Worm (Caenorhabditis elegans) whole organism, L4 larva: ENCODE data around the gene col-178.

Source experiments
- ceh-82 ChIP-seq: sonication (generic microtip); optimal IDR thresholded peaks from 2 replicates; lab custom pipeline; 2017; ENCODE audit warnings: missing biosample characterization, missing genetic modification characterization
- ctbp-1 ChIP-seq: fragments of 200-800 bp; sonication (Bioruptor generic); IDR thresholded peaks from 2 replicates; pipeline ENCODE4 v1.3.6; 2022; ENCODE audit warnings: missing genetic modification reagents, missing genetic modification characterization, missing compliant biosample characterization
- dve-1 ChIP-seq: sonication (generic microtip); optimal IDR thresholded peaks from 2 replicates; lab custom pipeline; 2017; ENCODE audit warnings: antibody characterized with exemption, mild to moderate bottlenecking, missing genetic modification characterization, missing compliant biosample characterization; ENCODE audit not compliant: insufficient read depth
- egl-27 ChIP-seq: sonication (generic microtip); optimal IDR thresholded peaks from 3 replicates; lab custom pipeline; 2017; ENCODE audit warnings: missing biosample characterization, missing genetic modification reagents, missing genetic modification characterization
- lin-39 ChIP-seq: fragments of 150-350 bp; optimal IDR thresholded peaks from 2 replicates; lab custom pipeline; 2014; ENCODE audit warnings: missing biosample characterization, missing genetic modification reagents, missing genetic modification characterization
- mdl-1 ChIP-seq, 2 experiments: fragments of 150-350 bp in 1 of 2; sonication (generic microtip) in 1 of 2; optimal IDR thresholded peaks; 2 replicates each; lab custom pipeline; 2014 to 2017; ENCODE audit warnings: missing biosample characterization in 2 of 2, missing genetic modification characterization in 2 of 2
- nhr-10 ChIP-seq: fragments of 150-350 bp; optimal IDR thresholded peaks from 2 replicates; lab custom pipeline; 2014; ENCODE audit warnings: missing biosample characterization, missing genetic modification characterization
- nhr-11 ChIP-seq: fragments of 150-350 bp; optimal IDR thresholded peaks from 2 replicates; lab custom pipeline; 2014; ENCODE audit warnings: missing biosample characterization, missing genetic modification characterization
- pha-4 ChIP-seq, 2 experiments: fragments of 150-350 bp in 1 of 2; fragments of 200-800 bp in 1 of 2; sonication (Bioruptor generic) in 1 of 2; IDR thresholded peaks in 1 of 2; optimal IDR thresholded peaks in 1 of 2; 2 replicates each; pipeline versions ENCODE4 v1.3.6 to Lab custom; 2014 to 2022; ENCODE audit warnings: missing genetic modification characterization in 2 of 2, missing genetic modification reagents in 2 of 2, missing biosample characterization in 1 of 2, missing compliant biosample characterization in 1 of 2
- snpc-4 ChIP-seq: fragments of 150-350 bp; optimal IDR thresholded peaks from 2 replicates; lab custom pipeline; 2014; ENCODE audit warnings: missing biosample characterization, missing genetic modification characterization

DNA sequence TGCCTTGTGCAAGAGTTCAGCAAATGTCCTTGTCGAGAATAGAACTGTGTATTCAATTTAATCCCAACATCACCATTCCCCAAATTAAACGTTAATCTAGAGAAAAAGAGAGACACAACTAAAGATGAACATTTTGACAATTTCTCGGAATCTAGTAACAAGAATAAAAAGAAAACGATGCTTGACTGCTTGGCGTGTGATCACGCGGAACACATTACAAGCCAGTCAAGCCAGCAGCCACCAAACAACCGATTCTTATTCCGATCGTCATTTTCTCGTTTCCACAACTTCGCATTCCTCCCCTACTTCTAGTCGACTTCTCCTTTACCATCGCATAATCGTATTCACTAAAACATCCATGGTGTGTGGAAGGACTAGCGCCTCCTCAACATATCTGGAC lies 50.1 kb downstream of the col-178 start:
- TF ChIP-seq ceh-82, result no peak
- TF ChIP-seq snpc-4 (tag; lab: Kevin White, UChicago), result no peak
- TF ChIP-seq nhr-10, result no peak
- TF ChIP-seq lin-39 (tag; lab: Kevin White, UChicago), result no peak
- peak in 1 of 2 experiments; percentile 36 for TF ChIP-seq mdl-1 (tag; optimal IDR thresholded peaks at IDR 0.05; lab: Kevin White, UChicago)
- no peak for TF ChIP-seq pha-4 (GFP tag; IDR thresholded peaks at IDR 0.05; lab: Robert Waterston, UW)
- no peak for TF ChIP-seq pha-4 (tag; optimal IDR thresholded peaks at IDR 0.05; lab: Kevin White, UChicago)
- TF ChIP-seq nhr-11 (tag; lab: Kevin White, UChicago), result no peak
- no peak for TF ChIP-seq ctbp-1 (GFP tag; lab: Robert Waterston, UW)
- TF ChIP-seq egl-27 (tag; lab: Kevin White, UChicago), result no peak
- TF ChIP-seq dve-1 (tag; lab: Kevin White, UChicago), result no peak
